Worm (Caenorhabditis elegans) whole organism, mixed stage, embryonic: Measurements from ENCODE around the gene F56F11.4.
A peak's percentile ranks its signal among the peaks of the same experiment; 100 is the strongest.

Experiments used
- M03D4.4 ChIP-seq: sonication (generic microtip); optimal IDR thresholded peaks from 2 replicates; lab custom pipeline; 2017; ENCODE audit warnings: mild to moderate bottlenecking, missing genetic modification characterization, missing compliant biosample characterization
- blmp-1 ChIP-seq: fragments of 150-350 bp; optimal IDR thresholded peaks from 2 replicates; lab custom pipeline; 2014; ENCODE audit warnings: missing biosample characterization, missing genetic modification characterization
- ceh-43 ChIP-seq: fragments of 200-800 bp; sonication (Bioruptor generic); optimal IDR thresholded peaks from 2 replicates; lab custom pipeline; 2018; ENCODE audit warnings: mild to moderate bottlenecking, missing genetic modification characterization, moderate library complexity, missing compliant biosample characterization
- ces-1 ChIP-seq: fragments of 150-350 bp; optimal IDR thresholded peaks from 2 replicates; lab custom pipeline; 2014; ENCODE audit warnings: missing biosample characterization, missing genetic modification reagents, missing genetic modification characterization
- cnd-1 ChIP-seq: fragments of 200-800 bp; sonication (Bioruptor generic); optimal IDR thresholded peaks from 2 replicates; lab custom pipeline; 2018; ENCODE audit warnings: mild to moderate bottlenecking, missing genetic modification characterization, missing compliant biosample characterization
- drap-1 ChIP-seq: fragments of 200-800 bp; sonication (Bioruptor generic); optimal IDR thresholded peaks from 3 replicates; lab custom pipeline; 2018; ENCODE audit warnings: mild to moderate bottlenecking, missing genetic modification characterization, missing compliant biosample characterization
- elt-1 ChIP-seq: sonication (generic microtip); optimal IDR thresholded peaks from 2 replicates; lab custom pipeline; 2017; ENCODE audit warnings: missing genetic modification characterization, mild to moderate bottlenecking, missing compliant biosample characterization, antibody characterized with exemption, moderate library complexity, borderline replicate concordance; ENCODE audit not compliant: insufficient read depth
- elt-3 ChIP-seq: fragments of 150-350 bp; optimal IDR thresholded peaks from 2 replicates; lab custom pipeline; 2014; ENCODE audit warnings: missing biosample characterization, missing genetic modification characterization
- flh-1 ChIP-seq: fragments of 200-800 bp; sonication (Bioruptor generic); optimal IDR thresholded peaks from 2 replicates; lab custom pipeline; 2018; ENCODE audit warnings: mild to moderate bottlenecking, missing genetic modification characterization, moderate library complexity, missing compliant biosample characterization
- ham-2 ChIP-seq: fragments of 200-800 bp; sonication (Bioruptor generic); optimal IDR thresholded peaks from 2 replicates; lab custom pipeline; 2018; ENCODE audit warnings: mild to moderate bottlenecking, missing genetic modification characterization, missing compliant biosample characterization
- hlh-1 ChIP-seq: fragments of 150-350 bp; optimal IDR thresholded peaks from 2 replicates; lab custom pipeline; 2014; ENCODE audit warnings: missing biosample characterization, missing genetic modification reagents, missing genetic modification characterization
- lin-13 ChIP-seq: fragments of 150-350 bp; optimal IDR thresholded peaks from 2 replicates; lab custom pipeline; 2014; ENCODE audit warnings: missing biosample characterization, missing genetic modification characterization
- lin-32 ChIP-seq: fragments of 200-800 bp; sonication (Bioruptor generic); optimal IDR thresholded peaks from 2 replicates; lab custom pipeline; 2018; ENCODE audit warnings: mild to moderate bottlenecking, missing genetic modification characterization, missing compliant biosample characterization
- lsy-2 ChIP-seq: fragments of 150-350 bp; optimal IDR thresholded peaks from 2 replicates; lab custom pipeline; 2014; ENCODE audit warnings: missing biosample characterization, missing genetic modification characterization
- mab-5 ChIP-seq: fragments of 150-350 bp; optimal IDR thresholded peaks from 2 replicates; lab custom pipeline; 2014; ENCODE audit warnings: missing biosample characterization, missing genetic modification characterization
- mls-2 ChIP-seq: sonication (generic microtip); optimal IDR thresholded peaks from 2 replicates; lab custom pipeline; 2016; ENCODE audit warnings: mild to moderate bottlenecking, missing genetic modification characterization, moderate library complexity, missing compliant biosample characterization
- nhr-12 ChIP-seq: fragments of 150-350 bp; optimal IDR thresholded peaks from 2 replicates; lab custom pipeline; 2014; ENCODE audit warnings: missing biosample characterization, missing genetic modification characterization
- nhr-2 ChIP-seq: fragments of 150-350 bp; optimal IDR thresholded peaks from 2 replicates; lab custom pipeline; 2014; ENCODE audit warnings: missing biosample characterization, missing genetic modification characterization
- nhr-237 ChIP-seq: fragments of 150-350 bp; optimal IDR thresholded peaks from 2 replicates; lab custom pipeline; 2014; ENCODE audit warnings: missing biosample characterization, missing genetic modification characterization
- nhr-28 ChIP-seq: fragments of 150-350 bp; optimal IDR thresholded peaks from 2 replicates; lab custom pipeline; 2014; ENCODE audit warnings: missing biosample characterization, missing genetic modification characterization
- nhr-76 ChIP-seq: sonication (generic microtip); optimal IDR thresholded peaks from 2 replicates; lab custom pipeline; 2017; ENCODE audit warnings: missing biosample characterization, missing genetic modification characterization
- pha-4 ChIP-seq: fragments of 150-350 bp; optimal IDR thresholded peaks from 2 replicates; lab custom pipeline; 2018; ENCODE audit warnings: missing biosample characterization, missing genetic modification reagents, missing genetic modification characterization
- sem-2 ChIP-seq: fragments of 200-800 bp; sonication (Bioruptor generic); optimal IDR thresholded peaks from 2 replicates; lab custom pipeline; 2018; ENCODE audit warnings: mild to moderate bottlenecking, missing genetic modification characterization, missing compliant biosample characterization
- snpc-4 ChIP-seq: fragments of 150-350 bp; optimal IDR thresholded peaks from 2 replicates; lab custom pipeline; 2014; ENCODE audit warnings: missing biosample characterization, missing genetic modification characterization
- sptf-1 ChIP-seq: sonication (generic microtip); optimal IDR thresholded peaks from 2 replicates; lab custom pipeline; 2017; ENCODE audit warnings: mild to moderate bottlenecking, missing genetic modification characterization, moderate library complexity, missing compliant biosample characterization
- unc-120 ChIP-seq: sonication (generic microtip); optimal IDR thresholded peaks from 2 replicates; lab custom pipeline; 2017; ENCODE audit warnings: missing genetic modification characterization, missing compliant biosample characterization; ENCODE audit not compliant: poor library complexity, severe bottlenecking
- unc-39 ChIP-seq: fragments of 150-350 bp; optimal IDR thresholded peaks from 2 replicates; lab custom pipeline; 2014; ENCODE audit warnings: missing biosample characterization, missing genetic modification characterization
- unc-62 ChIP-seq: fragments of 150-350 bp; optimal IDR thresholded peaks from 2 replicates; lab custom pipeline; 2014; ENCODE audit warnings: missing biosample characterization, missing genetic modification reagents, missing genetic modification characterization
- zip-8 ChIP-seq: fragments of 150-350 bp; optimal IDR thresholded peaks from 2 replicates; lab custom pipeline; 2014; ENCODE audit warnings: missing biosample characterization, missing genetic modification characterization
- ztf-11 ChIP-seq: fragments of 150-350 bp; optimal IDR thresholded peaks from 2 replicates; lab custom pipeline; 2014; ENCODE audit warnings: missing biosample characterization, missing genetic modification characterization

F56F11.4 gene

ce11 chrIII:2834998-2835397 lies 21.0 kb upstream of the F56F11.4 start:
- TF ChIP-seq sptf-1 (no peak), mab-5 (no peak), sem-2 (no peak), snpc-4 (tag; lab: Kevin White, UChicago) (no peak), lin-32 (GFP tag; lab: Kevin White, UChicago) (no peak), blmp-1 (tag; lab: Kevin White, UChicago) (no peak), ceh-43 (GFP tag; lab: Kevin White, UChicago) (no peak), nhr-2 (tag; lab: Kevin White, UChicago) (no peak), flh-1 (GFP tag; lab: Kevin White, UChicago) (no peak), nhr-12 (no peak), ham-2 (GFP tag; lab: Kevin White, UChicago) (no peak), unc-39 (no peak), mls-2 (tag; lab: Kevin White, UChicago) (no peak), nhr-237 (tag; lab: Kevin White, UChicago) (no peak)

- TF ChIP-seq zip-8 (tag; lab: Kevin White, UChicago) = peak; percentile 79
- no peak for TF ChIP-seq drap-1
- TF ChIP-seq, all 35 proteins: peak for 1
These were observed 19.7 kb upstream of the F56F11.4 start, which contains the start of gene josd-1 for ce11 chrIII:2836339-2836738. Gene josd-1 (plus strand): TSS chrIII:2836639.

ce11 chrIII:2840877-2841540 lies 15.0 kb upstream of the F56F11.4 start, which contains the start of gene Y71H2AR.2:
Gene Y71H2AR.2 (minus strand): TSS chrIII:2840927.
- no peak for TF ChIP-seq drap-1
- no peak for TF ChIP-seq nhr-2 (tag; lab: Kevin White, UChicago)
- TF ChIP-seq elt-3 (tag; lab: Kevin White, UChicago) = no peak
- no peak for TF ChIP-seq nhr-28 (tag; lab: Kevin White, UChicago)
- TF ChIP-seq nhr-76 (tag; lab: Kevin White, UChicago) = no peak
- no peak for TF ChIP-seq ztf-11
- TF ChIP-seq unc-62 (GFP tag; lab: Kevin White, UChicago) = no peak
- no peak for TF ChIP-seq M03D4.4
- TF ChIP-seq blmp-1 (tag; lab: Kevin White, UChicago) = no peak

ce11 chrIII:2841856-2842373 lies 14.1 kb upstream of the F56F11.4 start, which contains the start of gene H34I24.2:
Gene H34I24.2 (plus strand): TSS chrIII:2842044.
- TF ChIP-seq lin-32 (GFP tag; lab: Kevin White, UChicago) (no peak), sem-2 (no peak), cnd-1 (no peak)

- TF ChIP-seq zip-8 (tag; lab: Kevin White, UChicago) = peak; percentile 17
These were observed 9.3 kb upstream of the F56F11.4 start, which contains the start of gene H34I24.1 for ce11 chrIII:2846747-2847146. Gene H34I24.1 (plus strand): TSS chrIII:2847047.

ce11 chrIII:2858334-2858733 lies 2.3 kb downstream of the F56F11.4 start:
- TF ChIP-seq lin-13 (tag; lab: Kevin White, UChicago) = no peak
- TF ChIP-seq nhr-28 (tag; lab: Kevin White, UChicago) = no peak
- TF ChIP-seq nhr-76 (tag; lab: Kevin White, UChicago) = no peak
- TF ChIP-seq, all 35 proteins: peak for 0

- TF ChIP-seq elt-1 (tag; lab: Kevin White, UChicago) (no peak), blmp-1 (tag; lab: Kevin White, UChicago) (no peak), sem-2 (no peak), flh-1 (GFP tag; lab: Kevin White, UChicago) (no peak), unc-120 (tag; lab: Kevin White, UChicago) (no peak), mls-2 (tag; lab: Kevin White, UChicago) (no peak), unc-39 (no peak), pha-4 (no peak), M03D4.4 (no peak), ces-1 (GFP tag; lab: Kevin White, UChicago) (no peak), hlh-1 (tag; lab: Kevin White, UChicago) (no peak), drap-1 (no peak), ceh-43 (GFP tag; lab: Kevin White, UChicago) (no peak), unc-62 (GFP tag; lab: Kevin White, UChicago) (no peak), lsy-2 (tag; lab: Kevin White, UChicago) (no peak), snpc-4 (tag; lab: Kevin White, UChicago) (no peak), zip-8 (tag; lab: Kevin White, UChicago) (no peak), elt-3 (tag; lab: Kevin White, UChicago) (no peak)
These were observed 8.6 kb downstream of the F56F11.4 start for ce11 chrIII:2864669-2865068.
